Fruit fly (Drosophila melanogaster) whole organism, larva: ENCODE results near the gene CLIP-190.

Experiments used
- noc ChIP-seq: fragments of 200-800 bp; sonication (Bioruptor generic); optimal IDR thresholded peaks from 3 replicates; lab custom pipeline; 2019; ENCODE audit warnings: missing biosample characterization, mild to moderate bottlenecking, missing genetic modification characterization, moderate library complexity

Gene CLIP-190

dm6 chr2L:17387735-17388367, 3.4 kb downstream of the CLIP-190 start:
- TF ChIP-seq noc (tag; lab: Kevin White, UChicago) = peak; percentile 48

dm6 chr2L:17389104-17389503, 4.6 kb downstream of the CLIP-190 start:
- peak; percentile 51 for TF ChIP-seq noc (tag; lab: Kevin White, UChicago)

- TF ChIP-seq noc (tag; lab: Kevin White, UChicago) = no peak
These were observed 6.3 kb downstream of the CLIP-190 start for dm6 chr2L:17390782-17391181.

dm6 chr2L:17394939-17395338, 10.4 kb downstream of the CLIP-190 start:
- peak; percentile 38 for TF ChIP-seq noc (tag; lab: Kevin White, UChicago)

- no peak for TF ChIP-seq noc (tag; lab: Kevin White, UChicago)
These were observed 12.9 kb downstream of the CLIP-190 start for dm6 chr2L:17397372-17397771.

- no peak for TF ChIP-seq noc (tag; lab: Kevin White, UChicago)
These were observed 18.0 kb downstream of the CLIP-190 start for dm6 chr2L:17402493-17402892.

- no peak for TF ChIP-seq noc (tag; lab: Kevin White, UChicago)
These were observed 25.9 kb downstream of the CLIP-190 start, which contains the start of the genes Polr2J and CG15141 for dm6 chr2L:17410358-17410757. Polr2J (minus strand) TSS chr2L:17410406. CG15141 (plus strand) TSS chr2L:17410641.

- TF ChIP-seq noc (tag; lab: Kevin White, UChicago) = no peak
These were observed 28.0 kb downstream of the CLIP-190 start, which contains the start of gene Rsph9 for dm6 chr2L:17412533-17412932. Rsph9 (minus strand) TSS chr2L:17412633.

dm6 chr2L:17420419-17420818, 35.9 kb downstream of the CLIP-190 start:
- no peak for TF ChIP-seq noc (tag; lab: Kevin White, UChicago)

dm6 chr2L:17421366-17421765, 36.9 kb downstream of the CLIP-190 start:
- TF ChIP-seq noc (tag; lab: Kevin White, UChicago) = peak; percentile 24

dm6 chr2L:17422089-17422488, 37.6 kb downstream of the CLIP-190 start:
- no peak for TF ChIP-seq noc (tag; lab: Kevin White, UChicago)

dm6 chr2L:17425005-17425404, 40.5 kb downstream of the CLIP-190 start:
- no peak for TF ChIP-seq noc (tag; lab: Kevin White, UChicago)

- TF ChIP-seq noc (tag; lab: Kevin White, UChicago) = no peak
These were observed 40.9 kb downstream of the CLIP-190 start for dm6 chr2L:17425412-17425811.

dm6 chr2L:17427187-17427586, 42.7 kb downstream of the CLIP-190 start:
- no peak for TF ChIP-seq noc (tag; lab: Kevin White, UChicago)

dm6 chr2L:17427929-17428456, 43.5 kb downstream of the CLIP-190 start:
- TF ChIP-seq noc (tag; lab: Kevin White, UChicago) = peak; percentile 14

dm6 chr2L:17429788-17430587, 45.5 kb downstream of the CLIP-190 start:
- TF ChIP-seq noc (tag; lab: Kevin White, UChicago) = peak; percentile 97
